Worm (Caenorhabditis elegans): ENCODE results near the gene K06A9.1.

DNA sequence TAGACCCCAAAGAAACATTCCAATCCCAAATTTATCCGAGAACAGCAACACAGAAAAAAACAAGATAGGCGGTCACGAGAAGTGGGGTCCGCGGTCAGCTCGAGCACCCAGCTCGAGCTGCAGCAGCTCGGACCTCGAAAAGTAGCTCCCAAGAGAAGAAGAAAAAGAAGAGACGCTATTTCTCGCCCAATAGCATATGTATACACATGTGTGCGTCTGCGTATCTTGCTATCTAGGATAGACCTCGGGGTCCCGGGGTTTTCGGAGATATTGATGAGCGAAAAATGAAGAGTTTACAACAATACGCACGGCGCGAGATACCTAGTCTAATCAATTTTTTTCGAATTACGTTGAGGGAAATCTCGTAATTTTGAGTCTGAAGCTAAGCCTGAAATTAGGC lies 25.2 kb upstream of the K06A9.1 start:
- no peak for TF ChIP-seq pqm-1 (tag; optimal IDR thresholded peaks at IDR 0.05)
- TF ChIP-seq ceh-6 (GFP tag; optimal IDR thresholded peaks at IDR 0.05), result no peak
- TF ChIP-seq dmd-4 (tag; optimal IDR thresholded peaks at IDR 0.05; ENCODE audit: borderline replicate concordance), result no peak
- TF ChIP-seq fkh-10 (GFP tag; optimal IDR thresholded peaks at IDR 0.05), result peak; percentile 21
- no peak for TF ChIP-seq ama-1 (optimal IDR thresholded peaks at IDR 0.05)
- no peak for TF ChIP-seq ets-4 (tag; optimal IDR thresholded peaks at IDR 0.05)
- TF ChIP-seq unc-3 (GFP tag; conservative IDR thresholded peaks at IDR 0.05), result no peak
- no peak for TF ChIP-seq unc-3 (tag; optimal IDR thresholded peaks at IDR 0.05)
